Fruit fly (Drosophila melanogaster): Measurements from ENCODE around the gene Ack.

Gene Ack

dm6 chr3L:4070221-4070995 is 37.6 kb upstream of the Ack start (continued):
- TF ChIP-seq Doc2 (GFP tag; IDR thresholded peaks at IDR 0.05) (peak; percentile 60; the same call in 1 of the 2 replicates), stc (GFP tag; IDR thresholded peaks at IDR 0.05) (peak; percentile 91), CG5245 (GFP tag; optimal IDR thresholded peaks at IDR 0.05) (peak; percentile 71), ttk (GFP tag; IDR thresholded peaks at IDR 0.05) (peak; percentile 91), sc (optimal IDR thresholded peaks at IDR 0.05) (no peak), sc (GFP tag; optimal IDR thresholded peaks at IDR 0.05) (peak; percentile 69), YL-1 (GFP tag; optimal IDR thresholded peaks at IDR 0.05) (no peak), dimm (GFP tag; IDR thresholded peaks at IDR 0.05) (peak; percentile 86), shn (GFP tag; optimal IDR thresholded peaks at IDR 0.05) (peak; percentile 90), CG4854 (GFP tag; optimal IDR thresholded peaks at IDR 0.05) (peak; percentile 56), pho (GFP tag; optimal IDR thresholded peaks at IDR 0.05) (peak; percentile 85), run (tag; optimal IDR thresholded peaks at IDR 0.05) (peak; percentile 65), CkIIα-i1 (GFP tag; IDR thresholded peaks at IDR 0.05) (no peak; the same call in 1 of the 2 replicates), CG18599 (GFP tag; optimal IDR thresholded peaks at IDR 0.05) (peak; percentile 90), ro (GFP tag; IDR thresholded peaks at IDR 0.05) (peak; percentile 69), CG16779 (GFP tag; IDR thresholded peaks at IDR 0.05) (peak; percentile 71), psq (GFP tag; optimal IDR thresholded peaks at IDR 0.05) (peak; percentile 41), Sry-β (GFP tag; optimal IDR thresholded peaks at IDR 0.05) (no peak), CG4424 (GFP tag; optimal IDR thresholded peaks at IDR 0.05) (peak; percentile 73), CG17361 (GFP tag; IDR thresholded peaks at IDR 0.05) (peak; percentile 75), CG10267 (tag; optimal IDR thresholded peaks at IDR 0.05) (peak; percentile 45), CG7928 (GFP tag; optimal IDR thresholded peaks at IDR 0.05) (peak; percentile 64), onecut (GFP tag; IDR thresholded peaks at IDR 0.05) (peak; percentile 75), Hand (GFP tag; optimal IDR thresholded peaks at IDR 0.05) (peak; percentile 58), Nf-YA (GFP tag; IDR thresholded peaks at IDR 0.05) (peak; percentile 91), CG11093 (GFP tag; IDR thresholded peaks at IDR 0.05) (peak; percentile 83), p53 (GFP tag; optimal IDR thresholded peaks at IDR 0.05) (peak; percentile 58), odd (GFP tag; optimal IDR thresholded peaks at IDR 0.05) (peak; percentile 59), Dek (tag; optimal IDR thresholded peaks at IDR 0.05) (peak; percentile 84), lov (optimal IDR thresholded peaks at IDR 0.05) (no peak), lov (GFP tag; IDR thresholded peaks at IDR 0.05) (peak; percentile 82; the same call in 2 of the 3 replicates), eyg (GFP tag; optimal IDR thresholded peaks at IDR 0.05) (peak; percentile 73), CG12769 (tag; optimal IDR thresholded peaks at IDR 0.05) (peak; percentile 97), CG16863 (GFP tag; optimal IDR thresholded peaks at IDR 0.05) (peak; percentile 88), Dad (GFP tag; optimal IDR thresholded peaks at IDR 0.05) (peak; percentile 76), CG8944 (GFP tag; optimal IDR thresholded peaks at IDR 0.05) (peak; percentile 86), Sox100B (GFP tag; optimal IDR thresholded peaks at IDR 0.05) (peak; percentile 61), Eip74EF (GFP tag; optimal IDR thresholded peaks at IDR 0.05) (no peak), slp2 (GFP tag; optimal IDR thresholded peaks at IDR 0.05) (peak; percentile 87), CG7556 (GFP tag; optimal IDR thresholded peaks at IDR 0.05) (peak; percentile 87), CG11085 (GFP tag; IDR thresholded peaks at IDR 0.05) (peak; percentile 60), Med (GFP tag) (peak; percentile 99), CoRest (tag; optimal IDR thresholded peaks at IDR 0.05) (peak; percentile 88), Lpt (GFP tag; optimal IDR thresholded peaks at IDR 0.05) (no peak), dmrt99B (tag; optimal IDR thresholded peaks at IDR 0.05) (peak; percentile 87), mirr (GFP tag; optimal IDR thresholded peaks at IDR 0.05) (peak; percentile 25), knrl (GFP tag; IDR thresholded peaks at IDR 0.05; ENCODE audit: partially characterized antibody) (no peak), pnt (GFP tag; optimal IDR thresholded peaks at IDR 0.05) (peak; percentile 84), sd (tag; optimal IDR thresholded peaks at IDR 0.05) (peak; percentile 65), Opbp (GFP tag; IDR thresholded peaks at IDR 0.05; ENCODE audit: partially characterized antibody) (no peak)

Data from whole organism, embryonic.